Worm (Caenorhabditis elegans) whole organism, late embryonic: Measurements from ENCODE around the gene ZK1307.8.

ENCODE experiments used
- C08G9.2 ChIP-seq: sonication (generic microtip); optimal IDR thresholded peaks from 2 replicates; lab custom pipeline; 2016; ENCODE audit warnings: mild to moderate bottlenecking, missing genetic modification characterization, moderate library complexity, missing compliant biosample characterization
- C38D4.7 ChIP-seq: fragments of 200-800 bp; sonication (Bioruptor generic); optimal IDR thresholded peaks from 2 replicates; lab custom pipeline; 2018; ENCODE audit warnings: mild to moderate bottlenecking, missing genetic modification characterization, moderate library complexity, missing compliant biosample characterization
- F13H6.1 ChIP-seq: sonication (generic microtip); optimal IDR thresholded peaks from 2 replicates; lab custom pipeline; 2016; ENCODE audit warnings: missing genetic modification characterization, missing compliant biosample characterization
- T23F11.4 ChIP-seq: fragments of 200-800 bp; sonication (Bioruptor generic); optimal IDR thresholded peaks from 2 replicates; lab custom pipeline; 2018; ENCODE audit warnings: mild to moderate bottlenecking, missing genetic modification characterization, missing compliant biosample characterization
- Y22D7AL.16 ChIP-seq: sonication (generic microtip); optimal IDR thresholded peaks from 2 replicates; lab custom pipeline; 2016; ENCODE audit warnings: missing genetic modification characterization, missing compliant biosample characterization
- ahr-1 ChIP-seq: sonication (generic microtip); optimal IDR thresholded peaks from 2 replicates; lab custom pipeline; 2016; ENCODE audit warnings: missing genetic modification characterization, missing compliant biosample characterization
- ceh-14 ChIP-seq: sonication (generic microtip); optimal IDR thresholded peaks from 2 replicates; lab custom pipeline; 2016; ENCODE audit warnings: missing genotype, missing genetic modification characterization, missing compliant biosample characterization
- ceh-18 ChIP-seq: sonication (generic microtip); optimal IDR thresholded peaks from 2 replicates; lab custom pipeline; 2016; ENCODE audit warnings: missing genetic modification characterization, missing compliant biosample characterization
- ceh-2 ChIP-seq: sonication (generic microtip); optimal IDR thresholded peaks from 2 replicates; lab custom pipeline; 2016; ENCODE audit warnings: missing genotype, missing genetic modification characterization, missing compliant biosample characterization
- ceh-22 ChIP-seq: sonication (generic microtip); optimal IDR thresholded peaks from 2 replicates; lab custom pipeline; 2017; ENCODE audit warnings: missing biosample characterization, missing genetic modification characterization
- ceh-30 ChIP-seq: fragments of 150-350 bp; optimal IDR thresholded peaks from 2 replicates; lab custom pipeline; 2014; ENCODE audit warnings: missing biosample characterization, missing genetic modification characterization
- ceh-31 ChIP-seq: sonication (generic microtip); optimal IDR thresholded peaks from 2 replicates; lab custom pipeline; 2016; ENCODE audit warnings: missing genetic modification characterization, missing compliant biosample characterization
- ceh-34 ChIP-seq: sonication (generic microtip); optimal IDR thresholded peaks from 2 replicates; lab custom pipeline; 2016; ENCODE audit warnings: mild to moderate bottlenecking, missing genetic modification characterization, missing compliant biosample characterization
- ceh-45 ChIP-seq: fragments of 200-800 bp; sonication (Bioruptor generic); IDR thresholded peaks from 2 replicates; pipeline ENCODE4 v1.3.6; 2022; ENCODE audit warnings: missing genetic modification reagents, missing genetic modification characterization, missing compliant biosample characterization
- ceh-6 ChIP-seq: fragments of 200-800 bp; sonication (Bioruptor generic); optimal IDR thresholded peaks from 2 replicates; lab custom pipeline; 2018; ENCODE audit warnings: mild to moderate bottlenecking, missing genetic modification characterization, missing compliant biosample characterization
- che-1 ChIP-seq: sonication (generic microtip); optimal IDR thresholded peaks from 2 replicates; lab custom pipeline; 2016; ENCODE audit warnings: mild to moderate bottlenecking, missing genetic modification characterization, missing compliant biosample characterization
- dmd-4 ChIP-seq: sonication (generic microtip); optimal IDR thresholded peaks from 2 replicates; lab custom pipeline; 2016; ENCODE audit warnings: borderline replicate concordance, missing genetic modification characterization, missing compliant biosample characterization
- dve-1 ChIP-seq: sonication (generic microtip); optimal IDR thresholded peaks from 2 replicates; lab custom pipeline; 2017; ENCODE audit warnings: antibody characterized with exemption, mild to moderate bottlenecking, missing genetic modification characterization, missing compliant biosample characterization
- elt-2 ChIP-seq: sonication (generic microtip); optimal IDR thresholded peaks from 2 replicates; lab custom pipeline; 2016; ENCODE audit warnings: missing genetic modification reagents, missing genetic modification characterization, missing compliant biosample characterization
- elt-4 ChIP-seq: sonication (generic microtip); optimal IDR thresholded peaks from 2 replicates; lab custom pipeline; 2016; ENCODE audit warnings: missing genetic modification characterization, missing compliant biosample characterization
- ets-4 ChIP-seq: sonication (generic microtip); optimal IDR thresholded peaks from 2 replicates; lab custom pipeline; 2016; ENCODE audit warnings: missing genetic modification characterization, missing compliant biosample characterization
- eyg-1 ChIP-seq: sonication (generic microtip); optimal IDR thresholded peaks from 2 replicates; lab custom pipeline; 2016; ENCODE audit warnings: missing genotype, missing genetic modification characterization, missing compliant biosample characterization
- fax-1 ChIP-seq: sonication (generic microtip); optimal IDR thresholded peaks from 2 replicates; lab custom pipeline; 2016; ENCODE audit warnings: missing genotype, missing genetic modification characterization, missing compliant biosample characterization
- fkh-10 ChIP-seq: fragments of 150-350 bp; optimal IDR thresholded peaks from 2 replicates; lab custom pipeline; 2014; ENCODE audit warnings: missing biosample characterization, missing genetic modification reagents, missing genetic modification characterization
- fkh-6 ChIP-seq: sonication (generic microtip); optimal IDR thresholded peaks from 2 replicates; lab custom pipeline; 2016; ENCODE audit warnings: missing genetic modification characterization, missing compliant biosample characterization
- gmeb-2 ChIP-seq: sonication (generic microtip); optimal IDR thresholded peaks from 2 replicates; lab custom pipeline; 2016; ENCODE audit warnings: missing genetic modification characterization, inconsistent platforms, missing compliant biosample characterization
- hlh-6 ChIP-seq: sonication (generic microtip); optimal IDR thresholded peaks from 2 replicates; lab custom pipeline; 2016; ENCODE audit warnings: missing genotype, missing genetic modification characterization, missing compliant biosample characterization
- hlh-8 ChIP-seq: sonication (generic microtip); optimal IDR thresholded peaks from 2 replicates; lab custom pipeline; 2016; ENCODE audit warnings: missing genotype, missing genetic modification characterization, missing compliant biosample characterization
- lin-11 ChIP-seq: fragments of 200-800 bp; sonication (Bioruptor generic); optimal IDR thresholded peaks from 2 replicates; lab custom pipeline; 2018; ENCODE audit warnings: mild to moderate bottlenecking, missing genetic modification characterization, missing compliant biosample characterization
- madf-2 ChIP-seq: sonication (generic microtip); optimal IDR thresholded peaks from 2 replicates; lab custom pipeline; 2017; ENCODE audit warnings: missing genetic modification characterization, missing compliant biosample characterization
- mec-3 ChIP-seq: sonication (generic microtip); optimal IDR thresholded peaks from 2 replicates; lab custom pipeline; 2016; ENCODE audit warnings: borderline replicate concordance, missing genetic modification characterization, missing compliant biosample characterization
- nfya-1 ChIP-seq: sonication (generic microtip); optimal IDR thresholded peaks from 2 replicates; lab custom pipeline; 2017; ENCODE audit warnings: missing genetic modification characterization, mild to moderate bottlenecking, missing compliant biosample characterization, antibody characterized with exemption, moderate library complexity
- nhr-232 ChIP-seq: sonication (generic microtip); optimal IDR thresholded peaks from 2 replicates; lab custom pipeline; 2016; ENCODE audit warnings: missing genetic modification characterization, missing compliant biosample characterization
- npax-4 ChIP-seq: sonication (generic microtip); optimal IDR thresholded peaks from 2 replicates; lab custom pipeline; 2016; ENCODE audit warnings: missing genetic modification characterization, missing compliant biosample characterization
- pag-3 ChIP-seq: sonication (generic microtip); optimal IDR thresholded peaks from 2 replicates; lab custom pipeline; 2016; ENCODE audit warnings: missing compliant biosample characterization, missing genetic modification characterization, borderline replicate concordance
- pat-9 ChIP-seq: fragments of 200-800 bp; sonication (Bioruptor generic); optimal IDR thresholded peaks from 2 replicates; lab custom pipeline; 2018; ENCODE audit warnings: mild to moderate bottlenecking, missing genetic modification characterization, moderate library complexity, missing compliant biosample characterization
- ref-2 ChIP-seq: sonication (generic microtip); optimal IDR thresholded peaks from 2 replicates; lab custom pipeline; 2016; ENCODE audit warnings: missing genetic modification characterization, missing compliant biosample characterization
- rnt-1 ChIP-seq: sonication (generic microtip); optimal IDR thresholded peaks from 2 replicates; lab custom pipeline; 2016; ENCODE audit warnings: missing genetic modification characterization, missing compliant biosample characterization
- sdc-2 ChIP-seq: sonication (generic microtip); optimal IDR thresholded peaks from 2 replicates; lab custom pipeline; 2016; ENCODE audit warnings: missing genotype, missing genetic modification characterization, missing compliant biosample characterization
- sox-4 ChIP-seq: sonication (generic microtip); optimal IDR thresholded peaks from 2 replicates; lab custom pipeline; 2017; ENCODE audit warnings: mild to moderate bottlenecking, missing genetic modification characterization, inconsistent platforms, missing compliant biosample characterization
- tbx-2 ChIP-seq: sonication (generic microtip); optimal IDR thresholded peaks from 2 replicates; lab custom pipeline; 2016; ENCODE audit warnings: missing genetic modification characterization, missing compliant biosample characterization
- tbx-7 ChIP-seq: sonication (generic microtip); optimal IDR thresholded peaks from 2 replicates; lab custom pipeline; 2016; ENCODE audit warnings: missing genotype, missing genetic modification characterization, missing compliant biosample characterization
- ttx-3 ChIP-seq: sonication (generic microtip); optimal IDR thresholded peaks from 2 replicates; lab custom pipeline; 2016; ENCODE audit warnings: missing genetic modification reagents, missing genetic modification characterization, missing compliant biosample characterization
- unc-3 ChIP-seq, 2 experiments: fragments of 200-800 bp in 1 of 2; sonication (Bioruptor generic) in 1 of 2; sonication (generic microtip) in 1 of 2; conservative IDR thresholded peaks in 1 of 2; optimal IDR thresholded peaks in 1 of 2; 2 replicates each; pipeline versions ENCODE4 v1.3.6 to Lab custom; 2016 to 2022; ENCODE audit warnings: missing compliant biosample characterization in 2 of 2, missing genetic modification characterization in 2 of 2, missing genetic modification reagents in 1 of 2
- unc-42 ChIP-seq: sonication (generic microtip); optimal IDR thresholded peaks from 2 replicates; lab custom pipeline; 2016; ENCODE audit warnings: missing genotype, missing genetic modification characterization, missing compliant biosample characterization
- unc-55 ChIP-seq: sonication (generic microtip); optimal IDR thresholded peaks from 2 replicates; lab custom pipeline; 2017; ENCODE audit warnings: missing biosample characterization, missing genetic modification reagents, missing genetic modification characterization
- unc-86 ChIP-seq: sonication (generic microtip); optimal IDR thresholded peaks from 2 replicates; lab custom pipeline; 2016; ENCODE audit warnings: missing genetic modification characterization, missing compliant biosample characterization
- zip-5 ChIP-seq: sonication (generic microtip); optimal IDR thresholded peaks from 2 replicates; lab custom pipeline; 2016; ENCODE audit warnings: missing genetic modification characterization, missing compliant biosample characterization

The ZK1307.8 gene

DNA sequence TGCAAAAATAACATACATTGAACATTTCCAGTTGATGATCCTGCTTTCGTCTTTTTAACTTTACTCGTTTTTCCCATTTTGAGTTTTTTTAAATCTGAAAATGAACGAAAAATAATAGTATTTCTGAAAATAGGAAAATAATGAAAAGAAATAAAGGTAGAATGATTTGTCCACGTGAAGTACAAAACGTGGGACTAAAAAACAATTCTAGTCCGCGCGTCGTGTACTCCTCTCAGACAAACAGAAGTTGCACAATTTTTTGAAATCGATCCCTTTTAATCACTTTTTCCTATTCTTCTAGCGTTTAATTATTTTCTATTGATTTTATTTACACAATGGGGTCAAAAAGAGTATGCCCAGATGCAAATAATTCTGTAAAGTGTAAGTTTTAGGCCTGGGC lies 33.3 kb upstream of the ZK1307.8 start, which contains the start of the genes E02H1.1 and tag-124:
E02H1.1 (minus strand) TSS at position 94 of the 400 bp plus-strand sequence.
tag-124 (plus strand) TSS at position 222 of the 400 bp plus-strand sequence.
- TF ChIP-seq F13H6.1 (peak; percentile 52), fkh-6 (tag; lab: Kevin White, UChicago) (peak; percentile 45), C38D4.7 (no peak), ets-4 (tag; lab: Kevin White, UChicago) (peak; percentile 89), hlh-8 (tag; lab: Kevin White, UChicago) (peak; percentile 60), elt-2 (tag; lab: Kevin White, UChicago) (peak; percentile 56), zip-5 (peak; percentile 78), ceh-34 (tag; lab: Kevin White, UChicago) (peak; percentile 18), tbx-7 (tag; lab: Kevin White, UChicago) (peak; percentile 92), nfya-1 (tag; lab: Kevin White, UChicago) (peak; percentile 1), rnt-1 (tag; lab: Kevin White, UChicago) (peak; percentile 58), sdc-2 (tag; lab: Kevin White, UChicago) (peak; percentile 32), unc-42 (peak; percentile 13), ahr-1 (peak; percentile 48), mec-3 (tag; lab: Kevin White, UChicago) (peak; percentile 30), pat-9 (tag; lab: Kevin White, UChicago) (no peak), ref-2 (peak; percentile 81), ceh-2 (tag; lab: Kevin White, UChicago) (peak; percentile 93), Y22D7AL.16 (tag; lab: Kevin White, UChicago) (no peak), eyg-1 (peak; percentile 1), dmd-4 (no peak), elt-4 (tag; lab: Kevin White, UChicago) (no peak), sox-4 (tag; lab: Kevin White, UChicago) (no peak), fax-1 (peak; percentile 27), C08G9.2 (tag; lab: Kevin White, UChicago) (peak; percentile 93), ceh-31 (tag; lab: Kevin White, UChicago) (peak; percentile 92), hlh-6 (tag; lab: Kevin White, UChicago) (peak; percentile 74), tbx-2 (peak; percentile 71)

DNA sequence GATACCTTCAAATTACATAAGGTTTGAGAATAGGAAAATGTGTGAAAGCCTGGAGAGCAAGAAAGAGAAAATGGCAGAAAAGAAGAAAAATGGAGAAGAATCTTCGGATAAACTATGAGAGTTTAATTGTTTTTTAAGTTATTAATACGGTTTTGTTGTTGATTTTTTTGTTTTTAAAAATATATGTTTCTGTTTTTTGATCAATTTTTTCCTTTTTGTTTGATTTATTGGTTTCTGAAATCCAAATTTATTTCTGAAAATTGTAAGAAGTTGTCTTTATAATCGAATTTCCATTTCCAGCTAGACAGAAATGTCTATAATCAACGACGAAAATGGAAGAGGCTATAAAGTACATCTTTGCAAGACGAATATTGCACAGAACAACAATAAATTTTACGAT lies 31.7 kb upstream of the ZK1307.8 start, which contains the start of gene parp-2:
parp-2 (plus strand) TSS at position 301 of the 400 bp plus-strand sequence.
- TF ChIP-seq unc-55 (GFP tag; lab: Kevin White, UChicago) (no peak), fkh-6 (tag; lab: Kevin White, UChicago) (no peak), hlh-8 (tag; lab: Kevin White, UChicago) (no peak), gmeb-2 (tag; lab: Kevin White, UChicago) (no peak), Y22D7AL.16 (tag; lab: Kevin White, UChicago) (no peak), T23F11.4 (no peak), dve-1 (no peak), C08G9.2 (tag; lab: Kevin White, UChicago) (no peak), ceh-22 (no peak), ceh-45 (GFP tag; lab: Robert Waterston, UW) (no peak), ceh-2 (tag; lab: Kevin White, UChicago) (no peak), ceh-14 (tag; lab: Kevin White, UChicago) (no peak)

DNA sequence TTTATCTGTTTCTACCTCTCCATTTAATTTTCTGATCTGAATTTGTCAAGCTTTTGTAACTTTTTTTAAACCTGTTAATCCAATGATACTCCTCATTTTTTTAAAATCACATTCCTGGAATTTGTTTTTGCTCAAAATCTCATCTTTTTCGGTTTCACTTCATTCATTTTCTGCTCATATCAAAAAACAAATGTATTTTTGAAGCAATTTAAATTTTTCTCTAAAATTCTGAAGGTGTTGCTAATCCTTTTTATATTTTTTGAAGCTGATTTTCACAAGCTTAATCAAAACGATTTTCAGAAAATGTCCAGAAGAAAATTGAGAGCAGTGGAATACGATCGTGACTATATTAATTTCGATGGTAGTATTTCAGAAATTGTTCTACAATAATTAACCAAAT lies 29.5 kb upstream of the ZK1307.8 start, which contains the start of gene E02H1.5:
E02H1.5 (plus strand) TSS at position 301 of the 400 bp plus-strand sequence.
- TF ChIP-seq ceh-18 (no peak), ref-2 (no peak), elt-2 (tag; lab: Kevin White, UChicago) (no peak), che-1 (tag; lab: Kevin White, UChicago) (no peak), npax-4 (tag; lab: Kevin White, UChicago) (no peak), ttx-3 (tag; lab: Kevin White, UChicago) (no peak), nhr-232 (no peak), ceh-30 (tag; lab: Kevin White, UChicago) (no peak), unc-3 (GFP tag; conservative IDR thresholded peaks at IDR 0.05; lab: Robert Waterston, UW) (no peak), unc-3 (tag; optimal IDR thresholded peaks at IDR 0.05; lab: Kevin White, UChicago) (no peak), fkh-10 (GFP tag; lab: Kevin White, UChicago) (no peak), unc-86 (tag; lab: Kevin White, UChicago) (no peak), madf-2 (tag; lab: Kevin White, UChicago) (no peak), ceh-6 (no peak), ahr-1 (no peak), sdc-2 (tag; lab: Kevin White, UChicago) (no peak), pag-3 (tag; lab: Kevin White, UChicago) (no peak), lin-11 (tag; lab: Kevin White, UChicago) (no peak)
